Fruit fly (Drosophila melanogaster) S2 (cell line): ENCODE data around the gene CG9967.

Source experiments
- CG8478 ChIP-seq: fragments of >200 bp; optimal IDR thresholded peaks from 2 replicates; lab custom pipeline; 2018
- CTCF ChIP-seq, 2 experiments: fragments of >200 bp; optimal IDR thresholded peaks; 2 replicates each; lab custom pipeline; 2018

- TF ChIP-seq CG8478 (lab: Kevin White, UChicago), result no peak
- no peak for TF ChIP-seq CTCF (optimal IDR thresholded peaks at IDR 0.05; lab: Kevin White, UChicago)
Measured at dm6 chr2L:2357228-2357656, at the start of gene CG9967.
